Fruit fly (Drosophila melanogaster): ENCODE results near the gene Asciz.

Gene Asciz

dm6 chr3L:3159309-3160194 is 6.5 kb downstream of the Asciz start, which contains the start of the genes ND-30 and CG15812:
TSS of gene ND-30 (minus strand) at chr3L:3159578.
TSS of gene CG15812 (plus strand) at chr3L:3159991.
- TF ChIP-seq insv (optimal IDR thresholded peaks at IDR 0.05) (no peak), Myc (optimal IDR thresholded peaks at IDR 0.05) (no peak), h (optimal IDR thresholded peaks at IDR 0.05) (peak; percentile 37), psq (optimal IDR thresholded peaks at IDR 0.05) (no peak), Sin3A (optimal IDR thresholded peaks at IDR 0.05) (no peak)

dm6 chr3L:3157651-3158050 is 8.4 kb downstream of the Asciz start:
- TF ChIP-seq h (optimal IDR thresholded peaks at IDR 0.05) (no peak), insv (optimal IDR thresholded peaks at IDR 0.05) (no peak), psq (optimal IDR thresholded peaks at IDR 0.05) (no peak), Sin3A (optimal IDR thresholded peaks at IDR 0.05) (no peak), Myc (optimal IDR thresholded peaks at IDR 0.05) (no peak), ttk (optimal IDR thresholded peaks at IDR 0.05) (no peak)

dm6 chr3L:3150376-3150775 is 15.7 kb downstream of the Asciz start:
- TF ChIP-seq psq (optimal IDR thresholded peaks at IDR 0.05), result no peak
- TF ChIP-seq Sin3A (optimal IDR thresholded peaks at IDR 0.05), result no peak

dm6 chr3L:3149060-3149872 is 16.8 kb downstream of the Asciz start:
- TF ChIP-seq Myc (optimal IDR thresholded peaks at IDR 0.05) (no peak), ttk (optimal IDR thresholded peaks at IDR 0.05) (no peak), psq (optimal IDR thresholded peaks at IDR 0.05) (no peak), insv (optimal IDR thresholded peaks at IDR 0.05) (no peak), h (optimal IDR thresholded peaks at IDR 0.05) (no peak), Sin3A (optimal IDR thresholded peaks at IDR 0.05) (no peak)

dm6 chr3L:3148125-3149059 is 17.7 kb downstream of the Asciz start, which contains the start of the genes Usp5 and BtbVII:
TSS of gene Usp5 (minus strand) at chr3L:3148358.
TSS of gene BtbVII (plus strand) at chr3L:3148646.
- TF ChIP-seq Myc (optimal IDR thresholded peaks at IDR 0.05), result no peak
- TF ChIP-seq ttk (optimal IDR thresholded peaks at IDR 0.05), result no peak
- TF ChIP-seq Sin3A (optimal IDR thresholded peaks at IDR 0.05), result no peak
- TF ChIP-seq h (optimal IDR thresholded peaks at IDR 0.05), result no peak
- no peak for TF ChIP-seq insv (optimal IDR thresholded peaks at IDR 0.05)
- no peak for TF ChIP-seq psq (optimal IDR thresholded peaks at IDR 0.05)

- TF ChIP-seq h (optimal IDR thresholded peaks at IDR 0.05) (no peak), psq (optimal IDR thresholded peaks at IDR 0.05) (no peak), Sin3A (optimal IDR thresholded peaks at IDR 0.05) (no peak), insv (optimal IDR thresholded peaks at IDR 0.05) (no peak), Myc (optimal IDR thresholded peaks at IDR 0.05) (no peak), ttk (optimal IDR thresholded peaks at IDR 0.05) (no peak)
These were observed 22.6 kb downstream of the Asciz start, which contains the start of the genes CG11537 and Alg2 for dm6 chr3L:3143383-3143962. TSS of gene CG11537 (minus strand) at chr3L:3143457. TSS of gene Alg2 (plus strand) at chr3L:3143808.

- TF ChIP-seq ttk (optimal IDR thresholded peaks at IDR 0.05), result no peak
- no peak for TF ChIP-seq psq (optimal IDR thresholded peaks at IDR 0.05)
- no peak for TF ChIP-seq insv (optimal IDR thresholded peaks at IDR 0.05)
- no peak for TF ChIP-seq Sin3A (optimal IDR thresholded peaks at IDR 0.05)
- TF ChIP-seq h (optimal IDR thresholded peaks at IDR 0.05), result no peak
- TF ChIP-seq Myc (optimal IDR thresholded peaks at IDR 0.05), result no peak
These were observed 23.3 kb downstream of the Asciz start for dm6 chr3L:3142516-3143382.

- no peak for TF ChIP-seq psq (optimal IDR thresholded peaks at IDR 0.05)
- TF ChIP-seq Sin3A (optimal IDR thresholded peaks at IDR 0.05), result no peak
- no peak for TF ChIP-seq ttk (optimal IDR thresholded peaks at IDR 0.05)
- no peak for TF ChIP-seq Myc (optimal IDR thresholded peaks at IDR 0.05)
- no peak for TF ChIP-seq insv (optimal IDR thresholded peaks at IDR 0.05)
- TF ChIP-seq h (optimal IDR thresholded peaks at IDR 0.05), result no peak
These were observed 24.6 kb downstream of the Asciz start for dm6 chr3L:3141411-3141810.

- TF ChIP-seq Sin3A (optimal IDR thresholded peaks at IDR 0.05) (no peak), h (optimal IDR thresholded peaks at IDR 0.05) (no peak), ttk (optimal IDR thresholded peaks at IDR 0.05) (no peak), Myc (optimal IDR thresholded peaks at IDR 0.05) (no peak), psq (optimal IDR thresholded peaks at IDR 0.05) (no peak), insv (optimal IDR thresholded peaks at IDR 0.05) (no peak)
These were observed 31.9 kb downstream of the Asciz start for dm6 chr3L:3134064-3134545.

dm6 chr3L:3127544-3127943 is 38.5 kb downstream of the Asciz start, which contains the start of gene promL:
TSS of gene promL (minus strand) at chr3L:3127724.
- TF ChIP-seq psq (optimal IDR thresholded peaks at IDR 0.05), result no peak

All from Kc167 (cell line).